Fruit fly (Drosophila melanogaster) whole organism, prepupa: ENCODE data around the gene Vha16-2.

Source experiments
- Blimp-1 ChIP-seq: fragments of 200-800 bp; sonication (Bioruptor generic); optimal IDR thresholded peaks from 3 replicates; lab custom pipeline; 2017; ENCODE audit warnings: missing biosample characterization, missing genetic modification characterization, mild to moderate bottlenecking, moderate library complexity, missing genetic modification reagents
- CG10631 ChIP-seq: fragments of 200-800 bp; sonication (Bioruptor generic); optimal IDR thresholded peaks from 2 replicates; lab custom pipeline; 2016; ENCODE audit warnings: missing biosample characterization, missing genetic modification characterization
- CG10669 ChIP-seq: fragments of 200-800 bp; sonication (Bioruptor generic); optimal IDR thresholded peaks from 3 replicates; lab custom pipeline; 2018; ENCODE audit warnings: missing biosample characterization, mild to moderate bottlenecking, missing genetic modification characterization, moderate library complexity
- CG11294 ChIP-seq: fragments of 200-800 bp; sonication (Bioruptor generic); IDR thresholded peaks from 2 replicates; pipeline ENCODE4 v1.3.6; 2022; ENCODE audit warnings: missing biosample characterization, missing genetic modification characterization
- CG11762 ChIP-seq: fragments of 200-800 bp; sonication (Bioruptor generic); optimal IDR thresholded peaks from 3 replicates; lab custom pipeline; 2016; ENCODE audit warnings: missing biosample characterization, missing genetic modification characterization; ENCODE audit not compliant: insufficient read depth
- CG15336 ChIP-seq: fragments of 200-800 bp; sonication (Bioruptor generic); IDR thresholded peaks from 2 replicates; pipeline ENCODE4 v1.3.6; 2022; ENCODE audit warnings: missing biosample characterization, missing genetic modification characterization
- CG16779 ChIP-seq: fragments of 200-800 bp; sonication (Bioruptor generic); optimal IDR thresholded peaks from 3 replicates; lab custom pipeline; 2017; ENCODE audit warnings: missing biosample characterization, mild to moderate bottlenecking, missing genetic modification characterization
- CG3032 ChIP-seq: fragments of 200-800 bp; optimal IDR thresholded peaks from 2 replicates; lab custom pipeline; 2019; ENCODE audit warnings: missing biosample characterization, mild to moderate bottlenecking, missing genetic modification characterization, moderate library complexity
- CG31627 ChIP-seq: fragments of 200-800 bp; sonication (Bioruptor generic); optimal IDR thresholded peaks from 3 replicates; lab custom pipeline; 2016; ENCODE audit warnings: missing biosample characterization, missing genetic modification characterization
- CG32006 ChIP-seq: fragments of 200-800 bp; sonication (Bioruptor generic); optimal IDR thresholded peaks from 3 replicates; lab custom pipeline; 2017; ENCODE audit warnings: missing biosample characterization, mild to moderate bottlenecking, missing genetic modification characterization
- CG34406 ChIP-seq: fragments of 200-800 bp; sonication (Bioruptor generic); optimal IDR thresholded peaks from 3 replicates; lab custom pipeline; 2016; ENCODE audit warnings: missing biosample characterization, missing genetic modification characterization
- CG4318 ChIP-seq: fragments of 200-800 bp; sonication (Bioruptor generic); optimal IDR thresholded peaks from 3 replicates; lab custom pipeline; 2017; ENCODE audit warnings: missing biosample characterization, mild to moderate bottlenecking, missing genetic modification characterization
- CG6163 ChIP-seq: fragments of 200-800 bp; sonication (Bioruptor generic); IDR thresholded peaks from 3 replicates; pipeline ENCODE4 v1.3.6; 2022; ENCODE audit warnings: missing biosample characterization, missing genetic modification characterization
- CG6792 ChIP-seq: fragments of 200-800 bp; sonication (Bioruptor generic); optimal IDR thresholded peaks from 3 replicates; lab custom pipeline; 2016; ENCODE audit warnings: missing biosample characterization, missing genetic modification characterization
- CG6808 ChIP-seq: fragments of 200-800 bp; sonication (Bioruptor generic); optimal IDR thresholded peaks from 3 replicates; lab custom pipeline; 2017; ENCODE audit warnings: missing biosample characterization, missing genetic modification characterization, mild to moderate bottlenecking, moderate library complexity, missing genetic modification reagents
- CG6854 ChIP-seq: fragments of 200-800 bp; sonication (Bioruptor generic); optimal IDR thresholded peaks from 2 replicates; lab custom pipeline; 2017; ENCODE audit warnings: missing biosample characterization, mild to moderate bottlenecking, missing genetic modification characterization
- CG7368 ChIP-seq: fragments of 200-800 bp; sonication (Bioruptor generic); optimal IDR thresholded peaks from 3 replicates; lab custom pipeline; 2016; ENCODE audit warnings: missing biosample characterization, missing genetic modification characterization
- CG8119 ChIP-seq: fragments of 200-800 bp; sonication (Bioruptor generic); IDR thresholded peaks from 3 replicates; pipeline ENCODE4 v1.3.6; 2022; ENCODE audit warnings: missing biosample characterization, missing genetic modification characterization
- CG8319 ChIP-seq: fragments of 200-800 bp; sonication (Bioruptor generic); optimal IDR thresholded peaks from 3 replicates; lab custom pipeline; 2016; ENCODE audit warnings: missing biosample characterization, missing genetic modification characterization
- CG8632 ChIP-seq: fragments of 200-800 bp; sonication (Bioruptor generic); optimal IDR thresholded peaks from 3 replicates; lab custom pipeline; 2016; ENCODE audit warnings: missing biosample characterization, missing genetic modification characterization
- CG9139 ChIP-seq: fragments of 200-800 bp; sonication (Bioruptor generic); optimal IDR thresholded peaks from 3 replicates; lab custom pipeline; 2017; ENCODE audit warnings: missing biosample characterization, mild to moderate bottlenecking, missing genetic modification characterization
- Eip75B ChIP-seq: fragments of 200-800 bp; sonication (Bioruptor generic); optimal IDR thresholded peaks from 3 replicates; lab custom pipeline; 2016; ENCODE audit warnings: missing biosample characterization, missing genetic modification characterization
- Eip78C ChIP-seq: fragments of 200-800 bp; sonication (Bioruptor generic); peaks from one replicate; lab custom pipeline; 2016; ENCODE audit warnings: missing biosample characterization, missing genetic modification characterization
- Eip93F ChIP-seq: fragments of 200-800 bp; sonication (Bioruptor generic); optimal IDR thresholded peaks from 2 replicates; lab custom pipeline; 2016; ENCODE audit warnings: missing biosample characterization, mild to moderate bottlenecking, missing genetic modification characterization
- Ets21C ChIP-seq: fragments of 200-800 bp; sonication (Bioruptor generic); optimal IDR thresholded peaks from 3 replicates; lab custom pipeline; 2016; ENCODE audit warnings: missing biosample characterization, missing genetic modification characterization
- Hr38 ChIP-seq: sonication (Bioruptor generic); optimal IDR thresholded peaks from 2 replicates; lab custom pipeline; 2016; ENCODE audit warnings: missing biosample characterization, missing genetic modification characterization
- Hr39 ChIP-seq: fragments of 200-800 bp; sonication (Bioruptor generic); optimal IDR thresholded peaks from 2 replicates; lab custom pipeline; 2016; ENCODE audit warnings: missing biosample characterization, missing genetic modification characterization
- Hr4 ChIP-seq: fragments of 200-800 bp; sonication (Bioruptor generic); optimal IDR thresholded peaks from 3 replicates; lab custom pipeline; 2016; ENCODE audit warnings: missing biosample characterization, missing genetic modification characterization
- Lpt ChIP-seq: fragments of 200-800 bp; sonication (Bioruptor generic); optimal IDR thresholded peaks from 3 replicates; lab custom pipeline; 2016; ENCODE audit warnings: missing biosample characterization, missing genetic modification characterization
- Met ChIP-seq: fragments of 200-800 bp; sonication (Bioruptor generic); optimal IDR thresholded peaks from 3 replicates; lab custom pipeline; 2016; ENCODE audit warnings: missing biosample characterization, missing genetic modification characterization
- OdsH ChIP-seq: fragments of 200-800 bp; sonication (Bioruptor generic); optimal IDR thresholded peaks from 3 replicates; lab custom pipeline; 2016; ENCODE audit warnings: missing biosample characterization, missing genetic modification characterization
- Smox ChIP-seq: fragments of 200-800 bp; sonication (Bioruptor generic); optimal IDR thresholded peaks from 3 replicates; lab custom pipeline; 2016; ENCODE audit warnings: missing biosample characterization, missing genetic modification characterization
- Sox102F ChIP-seq: fragments of 200-800 bp; sonication (Bioruptor generic); optimal IDR thresholded peaks from 2 replicates; lab custom pipeline; 2016; ENCODE audit warnings: missing biosample characterization, mild to moderate bottlenecking, missing genetic modification characterization
- Sox14 ChIP-seq: fragments of 200-800 bp; sonication (Bioruptor generic); optimal IDR thresholded peaks from 3 replicates; lab custom pipeline; 2016; ENCODE audit warnings: missing biosample characterization, missing genetic modification characterization
- Sox15 ChIP-seq: fragments of 200-800 bp; sonication (Bioruptor generic); optimal IDR thresholded peaks from 3 replicates; lab custom pipeline; 2016; ENCODE audit warnings: missing biosample characterization, missing genetic modification characterization
- achi ChIP-seq: fragments of 200-800 bp; sonication (Bioruptor generic); optimal IDR thresholded peaks from 3 replicates; lab custom pipeline; 2016; ENCODE audit warnings: missing biosample characterization, missing genetic modification characterization
- acj6 ChIP-seq: fragments of 200-800 bp; sonication (Bioruptor generic); optimal IDR thresholded peaks from 3 replicates; lab custom pipeline; 2016; ENCODE audit warnings: missing biosample characterization, missing genetic modification characterization
- cyc ChIP-seq: fragments of 200-800 bp; sonication (Bioruptor generic); optimal IDR thresholded peaks from 3 replicates; lab custom pipeline; 2016; ENCODE audit warnings: missing biosample characterization, missing genetic modification characterization
- dac ChIP-seq: fragments of 200-800 bp; sonication (Bioruptor generic); optimal IDR thresholded peaks from 2 replicates; lab custom pipeline; 2017; ENCODE audit warnings: missing biosample characterization, mild to moderate bottlenecking, missing genetic modification characterization
- dsx ChIP-seq: fragments of 200-800 bp; optimal IDR thresholded peaks from 3 replicates; lab custom pipeline; 2019; ENCODE audit warnings: missing biosample characterization, mild to moderate bottlenecking, missing genetic modification characterization, moderate library complexity; ENCODE audit not compliant: poor library complexity, severe bottlenecking
- fd59A ChIP-seq: fragments of 200-800 bp; sonication (Bioruptor generic); optimal IDR thresholded peaks from 2 replicates; lab custom pipeline; 2017; ENCODE audit warnings: missing biosample characterization, mild to moderate bottlenecking, missing genetic modification characterization, missing genetic modification reagents
- fd85E ChIP-seq: fragments of 200-800 bp; sonication (Bioruptor generic); optimal IDR thresholded peaks from 3 replicates; lab custom pipeline; 2016; ENCODE audit warnings: missing biosample characterization, missing genetic modification characterization
- fkh ChIP-seq: fragments of 200-800 bp; sonication (Bioruptor generic); optimal IDR thresholded peaks from 3 replicates; lab custom pipeline; 2017; ENCODE audit warnings: missing biosample characterization, mild to moderate bottlenecking, missing genetic modification characterization, moderate library complexity
- pdm3 ChIP-seq: fragments of 200-800 bp; sonication (Bioruptor generic); optimal IDR thresholded peaks from 3 replicates; lab custom pipeline; 2016; ENCODE audit warnings: missing biosample characterization, missing genetic modification characterization
- salr ChIP-seq, 2 experiments: fragments of 200-800 bp; sonication (Bioruptor generic); optimal IDR thresholded peaks; 3 replicates each; lab custom pipeline; 2016 to 2018; ENCODE audit warnings: missing biosample characterization in 2 of 2, missing genetic modification characterization in 2 of 2, mild to moderate bottlenecking in 1 of 2
- spab ChIP-seq: fragments of 200-800 bp; sonication (Bioruptor generic); optimal IDR thresholded peaks from 2 replicates; lab custom pipeline; 2017; ENCODE audit warnings: missing biosample characterization, mild to moderate bottlenecking, missing genetic modification characterization, missing genetic modification reagents
- ss ChIP-seq, 2 experiments: fragments of 200-800 bp; sonication (Bioruptor generic); optimal IDR thresholded peaks; 2 replicates in 1 of 2; 3 replicates in 1 of 2; lab custom pipeline; 2017 to 2018; ENCODE audit warnings: mild to moderate bottlenecking in 2 of 2, missing biosample characterization in 2 of 2, missing genetic modification characterization in 2 of 2, moderate library complexity in 1 of 2
- svp ChIP-seq: fragments of 200-800 bp; sonication (Bioruptor generic); peaks from one replicate; lab custom pipeline; 2016; ENCODE audit warnings: missing biosample characterization, missing genetic modification characterization
- topi ChIP-seq: fragments of 200-800 bp; sonication (Bioruptor generic); optimal IDR thresholded peaks from 3 replicates; lab custom pipeline; 2016; ENCODE audit warnings: missing biosample characterization, missing genetic modification characterization

Gene Vha16-2

dm6 chr3L:11465371-11465914 lies 9.3 kb upstream of the Vha16-2 start, which contains the start of gene Fum3:
Fum3 (minus strand) TSS chr3L:11465864.
- TF ChIP-seq CG6808 (GFP tag; lab: Kevin White, UChicago), result no peak
- TF ChIP-seq CG7368 (GFP tag; lab: Kevin White, UChicago), result no peak
- peak; percentile 48 for TF ChIP-seq svp (GFP tag; lab: Kevin White, UChicago)
- TF ChIP-seq spab (GFP tag; lab: Kevin White, UChicago), result no peak
- no peak for TF ChIP-seq Ets21C (GFP tag; lab: Kevin White, UChicago)
- TF ChIP-seq, all 60 proteins: peak for 1

- no peak for TF ChIP-seq pdm3 (GFP tag; lab: Kevin White, UChicago)
- TF ChIP-seq Sox15 (GFP tag; lab: Kevin White, UChicago), result no peak
- TF ChIP-seq CG10669 (GFP tag; lab: Kevin White, UChicago), result no peak
- TF ChIP-seq dac (GFP tag; lab: Kevin White, UChicago), result no peak
- no peak for TF ChIP-seq CG6163 (GFP tag; lab: Robert Waterston, UW)
- peak; percentile 53 for TF ChIP-seq achi (GFP tag; lab: Kevin White, UChicago)
- TF ChIP-seq Eip93F (GFP tag; lab: Kevin White, UChicago), result no peak
- peak; percentile 47 for TF ChIP-seq CG34406 (GFP tag; lab: Kevin White, UChicago)
- TF ChIP-seq ss (GFP tag; optimal IDR thresholded peaks at IDR 0.05; lab: Kevin White, UChicago), result no peak
- TF ChIP-seq CG9139 (GFP tag; lab: Kevin White, UChicago), result no peak
- TF ChIP-seq Lpt (GFP tag; lab: Kevin White, UChicago), result no peak
- no peak for TF ChIP-seq CG11762 (GFP tag; lab: Kevin White, UChicago)
- TF ChIP-seq CG11294, result no peak
- no peak for TF ChIP-seq topi (GFP tag; lab: Kevin White, UChicago)
- peak; percentile 64 for TF ChIP-seq Eip78C
- peak; percentile 4 for TF ChIP-seq Sox102F (GFP tag; lab: Kevin White, UChicago)
- TF ChIP-seq Smox (GFP tag; lab: Kevin White, UChicago), result no peak
- no peak for TF ChIP-seq Ets21C (GFP tag; lab: Kevin White, UChicago)
- TF ChIP-seq Hr39, result no peak
- TF ChIP-seq Sox14 (GFP tag; lab: Kevin White, UChicago), result no peak
- TF ChIP-seq salr (GFP tag; optimal IDR thresholded peaks at IDR 0.05; lab: Kevin White, UChicago), result peak in 1 of 2 experiments; percentile 4
- no peak for TF ChIP-seq fd85E (GFP tag; lab: Kevin White, UChicago)
- TF ChIP-seq CG8632 (GFP tag; lab: Kevin White, UChicago), result peak; percentile 55
- peak; percentile 76 for TF ChIP-seq dsx (GFP tag; lab: Kevin White, UChicago)
- TF ChIP-seq CG8319 (GFP tag; lab: Kevin White, UChicago), result no peak
- TF ChIP-seq Hr38 (GFP tag; lab: Kevin White, UChicago), result no peak
- TF ChIP-seq CG7368 (GFP tag; lab: Kevin White, UChicago), result no peak
- TF ChIP-seq Blimp-1 (GFP tag; lab: Kevin White, UChicago), result no peak
- TF ChIP-seq CG6792 (GFP tag; lab: Kevin White, UChicago), result peak; percentile 20
- no peak for TF ChIP-seq CG16779 (tag; lab: Kevin White, UChicago)
- TF ChIP-seq CG15336 (GFP tag; lab: Robert Waterston, UW), result no peak
- peak; percentile 49 for TF ChIP-seq CG10631 (GFP tag; lab: Kevin White, UChicago)
- TF ChIP-seq Met (GFP tag; lab: Kevin White, UChicago), result no peak
- no peak for TF ChIP-seq Hr4 (GFP tag; lab: Kevin White, UChicago)
- no peak for TF ChIP-seq CG4318
- peak; percentile 30 for TF ChIP-seq acj6 (GFP tag; lab: Kevin White, UChicago)
- peak; percentile 49 for TF ChIP-seq CG3032 (tag; lab: Kevin White, UChicago)
- TF ChIP-seq CG8119 (GFP tag; lab: Robert Waterston, UW), result no peak
- TF ChIP-seq Eip75B (GFP tag; lab: Kevin White, UChicago), result no peak
- no peak for TF ChIP-seq CG6854 (GFP tag; lab: Kevin White, UChicago)
- peak; percentile 12 for TF ChIP-seq cyc (GFP tag; lab: Kevin White, UChicago)
- TF ChIP-seq svp (GFP tag; lab: Kevin White, UChicago), result no peak
- no peak for TF ChIP-seq CG6808 (GFP tag; lab: Kevin White, UChicago)
- TF ChIP-seq OdsH (GFP tag; lab: Kevin White, UChicago), result peak; percentile 41
- no peak for TF ChIP-seq fkh
- TF ChIP-seq fd59A (GFP tag; lab: Kevin White, UChicago), result no peak
- TF ChIP-seq CG32006 (GFP tag; lab: Kevin White, UChicago), result peak; percentile 28
- no peak for TF ChIP-seq CG31627 (GFP tag; lab: Kevin White, UChicago)
Observed at dm6 chr3L:11466985-11467384, 7.8 kb upstream of the Vha16-2 start.
